Fruit fly (Drosophila melanogaster): ENCODE data around the gene LysX.

DNA sequence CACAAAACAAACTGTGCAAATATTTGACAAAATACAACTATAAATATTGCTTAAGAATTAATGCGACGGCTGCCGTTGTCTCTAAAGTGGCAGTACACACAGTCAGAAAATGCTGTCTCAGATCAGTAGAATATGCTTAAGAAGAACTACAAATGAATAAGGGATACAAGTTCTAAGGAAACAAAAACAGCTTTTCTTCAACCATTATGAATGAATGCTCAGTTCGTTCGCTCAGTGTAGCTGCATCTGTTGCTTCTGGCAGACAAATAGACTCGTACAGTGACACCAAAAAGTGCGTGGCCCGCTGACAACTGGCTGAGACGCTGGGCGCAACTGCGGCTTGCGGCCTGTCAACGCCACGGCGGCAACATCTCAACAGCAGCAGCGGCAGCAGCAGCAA is 29.3 kb downstream of the LysX start:
- TF ChIP-seq Sp1 (GFP tag; optimal IDR thresholded peaks at IDR 0.05) (no peak), pan (optimal IDR thresholded peaks at IDR 0.05) (no peak), Myc (optimal IDR thresholded peaks at IDR 0.05) (no peak), OdsH (GFP tag; optimal IDR thresholded peaks at IDR 0.05) (no peak), brk (GFP tag; optimal IDR thresholded peaks at IDR 0.05) (no peak), h (GFP tag; optimal IDR thresholded peaks at IDR 0.05) (no peak), br (GFP tag; optimal IDR thresholded peaks at IDR 0.05) (no peak), GATAd (GFP tag; optimal IDR thresholded peaks at IDR 0.05) (no peak), Abd-B (GFP tag; optimal IDR thresholded peaks at IDR 0.05) (no peak), CG32264 (GFP tag; optimal IDR thresholded peaks at IDR 0.05) (no peak), usp (GFP tag; optimal IDR thresholded peaks at IDR 0.05) (no peak)
